Worm (Caenorhabditis elegans): ENCODE results near the gene eri-1.
A peak's percentile ranks its signal among the peaks of the same experiment; 100 is the strongest.

eri-1 gene

DNA sequence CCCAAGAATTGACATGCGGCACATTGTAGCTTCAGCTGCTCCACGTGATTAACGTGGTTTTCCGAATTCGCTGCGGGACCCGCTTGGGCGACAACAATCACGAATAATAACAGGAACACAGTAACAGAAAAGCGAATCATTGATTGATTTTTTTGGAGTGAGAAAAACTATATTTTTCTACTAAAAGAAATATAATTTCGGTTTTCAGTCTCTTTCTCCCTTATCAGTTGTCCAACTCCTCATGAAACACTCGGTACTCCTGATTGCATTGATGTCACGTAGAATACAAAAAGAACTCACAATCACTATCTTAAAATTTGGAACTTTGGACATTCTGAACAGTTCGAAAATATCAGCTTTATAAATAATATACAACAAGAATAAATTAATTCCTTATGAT is 9.1 kb upstream of the eri-1 start, which contains the start of gene Y66H1A.5:
TSS of gene Y66H1A.5 (minus strand) at position 265 of the 400 bp plus-strand sequence.
- no peak for TF ChIP-seq dmd-9 (GFP tag; IDR thresholded peaks at IDR 0.05)
- TF ChIP-seq pha-4 (GFP tag; IDR thresholded peaks at IDR 0.05): no peak
- no peak for TF ChIP-seq pha-4 (tag; optimal IDR thresholded peaks at IDR 0.05)
- peak; percentile 94 for TF ChIP-seq nhr-28 (tag; optimal IDR thresholded peaks at IDR 0.05)
- TF ChIP-seq ceh-28 (tag; optimal IDR thresholded peaks at IDR 0.05): no peak
- TF ChIP-seq egl-27 (tag; optimal IDR thresholded peaks at IDR 0.05): no peak
- no peak for TF ChIP-seq set-16 (GFP tag; IDR thresholded peaks at IDR 0.05)
- peak; percentile 10 for TF ChIP-seq mep-1 (tag; optimal IDR thresholded peaks at IDR 0.05)
- TF ChIP-seq hif-1 (tag; optimal IDR thresholded peaks at IDR 0.05): peak in 1 of 2 experiments; percentile 60
- peak; percentile 74 for TF ChIP-seq pqm-1 (tag; optimal IDR thresholded peaks at IDR 0.05)
- no peak for TF ChIP-seq aha-1 (tag)
- peak; percentile 5 for TF ChIP-seq hlh-30 (tag; optimal IDR thresholded peaks at IDR 0.05; ENCODE audit: insufficient read depth)
- TF ChIP-seq nhr-10 (tag; optimal IDR thresholded peaks at IDR 0.05): peak; percentile 41
- peak; percentile 89 for TF ChIP-seq nhr-77 (tag; optimal IDR thresholded peaks at IDR 0.05)
- no peak for TF ChIP-seq daf-16 (GFP tag; optimal IDR thresholded peaks at IDR 0.05)
- TF ChIP-seq daf-16 (tag; optimal IDR thresholded peaks at IDR 0.05): peak; percentile 46
- TF ChIP-seq vab-7 (GFP tag; IDR thresholded peaks at IDR 0.05): no peak
- no peak for TF ChIP-seq hmg-1.1 (GFP tag; IDR thresholded peaks at IDR 0.05)
- TF ChIP-seq dpl-1 (GFP tag; optimal IDR thresholded peaks at IDR 0.05): no peak
- TF ChIP-seq hlh-11 (tag; optimal IDR thresholded peaks at IDR 0.05): peak; percentile 29
- TF ChIP-seq dve-1 (tag; optimal IDR thresholded peaks at IDR 0.05; ENCODE audit: insufficient read depth): peak; percentile 66
- no peak for TF ChIP-seq mxl-2 (GFP tag; conservative IDR thresholded peaks at IDR 0.05)
- TF ChIP-seq mdt-29 (GFP tag; IDR thresholded peaks at IDR 0.05): no peak
- TF ChIP-seq dmd-6 (GFP tag; IDR thresholded peaks at IDR 0.05): peak; percentile 31; the same call in 1 of the 2 replicates
- TF ChIP-seq nhr-11 (tag; optimal IDR thresholded peaks at IDR 0.05): no peak

DNA sequence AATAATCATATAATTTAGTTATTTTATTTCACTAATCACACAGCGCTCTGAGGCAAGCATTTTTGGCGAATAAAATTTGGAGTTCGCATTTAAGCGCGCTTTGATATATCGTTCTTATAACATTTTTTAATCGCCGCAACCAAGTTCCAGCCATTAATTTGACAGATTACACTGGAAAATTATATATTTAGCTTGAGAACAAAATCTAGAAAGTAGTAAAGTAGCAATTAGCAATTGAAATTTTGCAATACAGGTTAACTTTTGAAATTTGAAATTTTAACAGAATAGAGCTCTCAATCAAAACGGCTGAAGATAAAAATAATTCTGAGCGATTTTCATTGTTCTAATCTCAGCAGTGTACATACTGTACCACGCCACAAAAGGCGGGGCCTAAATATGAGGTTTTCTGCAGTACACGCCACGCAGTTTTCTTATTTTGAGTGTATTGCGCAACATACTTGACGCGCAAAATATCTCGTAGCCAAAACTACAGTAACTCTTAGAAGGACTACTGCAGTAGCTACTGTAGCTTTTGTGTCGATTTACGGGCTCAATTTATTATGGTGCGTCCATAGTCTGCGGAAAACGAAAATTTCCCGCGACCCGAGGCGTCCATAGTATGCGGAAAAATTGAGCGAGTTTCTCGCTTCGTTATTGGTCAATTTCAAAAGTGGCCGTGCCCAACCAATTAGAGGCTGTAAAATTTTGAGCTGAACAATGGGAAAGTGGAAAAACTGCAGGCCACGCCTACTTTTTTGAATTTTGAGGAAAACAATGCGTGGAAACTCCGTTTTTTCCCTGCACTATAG is 7.5 kb upstream of the eri-1 start:
- TF ChIP-seq set-16 (GFP tag; IDR thresholded peaks at IDR 0.05): no peak
- peak; percentile 63 for TF ChIP-seq F49E8.2 (tag; optimal IDR thresholded peaks at IDR 0.05; ENCODE audit: borderline replicate concordance)
- no peak for TF ChIP-seq ztf-11 (tag; optimal IDR thresholded peaks at IDR 0.05)
- no peak for TF ChIP-seq nhr-25 (tag; optimal IDR thresholded peaks at IDR 0.05; ENCODE audit: borderline replicate concordance, insufficient read depth)
- no peak for TF ChIP-seq mxl-2 (GFP tag; conservative IDR thresholded peaks at IDR 0.05)
- TF ChIP-seq R02D3.7 (tag; optimal IDR thresholded peaks at IDR 0.05): no peak
- TF ChIP-seq nhr-48 (tag; optimal IDR thresholded peaks at IDR 0.05): no peak
- 0 out of 2 replicates have a peak, but pooled peaks have one; percentile 13 for TF ChIP-seq T26A8.4 (GFP tag; IDR thresholded peaks at IDR 0.05)
- no peak for TF ChIP-seq egl-27 (tag; optimal IDR thresholded peaks at IDR 0.05)
- no peak for TF ChIP-seq daf-19 (GFP tag; conservative IDR thresholded peaks at IDR 0.05)
- TF ChIP-seq lsy-2 (tag; optimal IDR thresholded peaks at IDR 0.05): peak in 1 of 2 experiments; percentile 10
- TF ChIP-seq dmd-6 (GFP tag; IDR thresholded peaks at IDR 0.05): no peak
- no peak for TF ChIP-seq aha-1 (tag)
- TF ChIP-seq Y105C5A.15 (GFP tag; IDR thresholded peaks at IDR 0.05): 0 out of 2 replicates have a peak, but pooled peaks have one; percentile 11
- peak; percentile 17; the same call in 1 of the 2 replicates for TF ChIP-seq mdt-29 (GFP tag; IDR thresholded peaks at IDR 0.05)
- TF ChIP-seq zfp-3 (GFP tag; conservative IDR thresholded peaks at IDR 0.05): 0 out of 2 replicates have a peak, but pooled peaks have one; percentile 15
- TF ChIP-seq ceh-32 (tag; optimal IDR thresholded peaks at IDR 0.05; ENCODE audit: poor library complexity): no peak
- TF ChIP-seq daf-16 (GFP tag; optimal IDR thresholded peaks at IDR 0.05): no peak
- peak; percentile 23 for TF ChIP-seq daf-16 (tag; optimal IDR thresholded peaks at IDR 0.05)
- peak; percentile 8; the same call in 1 of the 2 replicates for TF ChIP-seq pha-4 (GFP tag; IDR thresholded peaks at IDR 0.05)
- TF ChIP-seq pha-4 (tag; optimal IDR thresholded peaks at IDR 0.05): no peak
- peak; percentile 11 for TF ChIP-seq mep-1 (tag; optimal IDR thresholded peaks at IDR 0.05)
- TF ChIP-seq duxl-1 (tag; optimal IDR thresholded peaks at IDR 0.05; ENCODE audit: poor library complexity): peak; percentile 36
- no peak for TF ChIP-seq tag-97 (GFP tag; IDR thresholded peaks at IDR 0.05)
- TF ChIP-seq hlh-30 (tag; optimal IDR thresholded peaks at IDR 0.05; ENCODE audit: insufficient read depth): no peak
- TF ChIP-seq dve-1 (tag; optimal IDR thresholded peaks at IDR 0.05; ENCODE audit: insufficient read depth): no peak
- TF ChIP-seq nhr-42 (GFP tag; IDR thresholded peaks at IDR 0.05): no peak
- TF ChIP-seq ceh-20 (GFP tag; IDR thresholded peaks at IDR 0.05): no peak
- no peak for TF ChIP-seq unc-62 (GFP tag; optimal IDR thresholded peaks at IDR 0.05 in 1 of 2)
- TF ChIP-seq unc-62 (tag; optimal IDR thresholded peaks at IDR 0.05): no peak
- TF ChIP-seq skn-1 (tag; optimal IDR thresholded peaks at IDR 0.05): no peak
- TF ChIP-seq Y75B8A.6 (GFP tag; IDR thresholded peaks at IDR 0.05): 0 out of 2 replicates have a peak, but pooled peaks have one; percentile 20
- no peak for TF ChIP-seq zfp-2 (tag; optimal IDR thresholded peaks at IDR 0.05)
- TF ChIP-seq Y48G9A.11 (GFP tag; IDR thresholded peaks at IDR 0.05): peak; percentile 76

All from whole organism, L4 larva.